Worm (Caenorhabditis elegans) whole organism, young adult: ENCODE data around the gene ldb-1.

ENCODE experiments used
- B0019.2 ChIP-seq: fragments of 200-800 bp; sonication (Bioruptor generic); conservative IDR thresholded peaks from 2 replicates; pipeline ENCODE4 v1.3.6; 2022; ENCODE audit warnings: missing genetic modification reagents, missing genetic modification characterization, missing compliant biosample characterization
- B0035.1 ChIP-seq: sonication (generic microtip); optimal IDR thresholded peaks from 2 replicates; lab custom pipeline; 2016; ENCODE audit warnings: missing genetic modification characterization, mild to moderate bottlenecking, missing compliant biosample characterization, missing genotype, missing genetic modification reagents
- C17E4.6 ChIP-seq: fragments of 200-800 bp; sonication (Bioruptor generic); IDR thresholded peaks from 2 replicates; pipeline ENCODE4 v1.3.6; 2022; ENCODE audit warnings: missing genetic modification reagents, missing genetic modification characterization, missing compliant biosample characterization
- F10E7.11 ChIP-seq: sonication (generic microtip); optimal IDR thresholded peaks from 2 replicates; lab custom pipeline; 2017; ENCODE audit warnings: mild to moderate bottlenecking, missing genetic modification characterization, moderate library complexity, missing compliant biosample characterization
- ceh-100 ChIP-seq: fragments of 200-800 bp; sonication (Bioruptor generic); IDR thresholded peaks from 2 replicates; pipeline ENCODE4 v1.3.6; 2022; ENCODE audit warnings: missing genetic modification reagents, missing genetic modification characterization, missing compliant biosample characterization
- ceh-79 ChIP-seq: sonication (generic microtip); optimal IDR thresholded peaks from 2 replicates; lab custom pipeline; 2017; ENCODE audit warnings: mild to moderate bottlenecking, missing genetic modification characterization, missing compliant biosample characterization
- die-1 ChIP-seq: sonication (generic microtip); optimal IDR thresholded peaks from 2 replicates; lab custom pipeline; 2016; ENCODE audit warnings: missing genotype, mild to moderate bottlenecking, missing genetic modification characterization, missing compliant biosample characterization
- dpl-1 ChIP-seq: fragments of 150-350 bp; optimal IDR thresholded peaks from 2 replicates; lab custom pipeline; 2014; ENCODE audit warnings: missing biosample characterization, missing genetic modification reagents, missing genetic modification characterization
- efl-1 ChIP-seq: fragments of 150-350 bp; optimal IDR thresholded peaks from 2 replicates; lab custom pipeline; 2014; ENCODE audit warnings: missing biosample characterization, missing genetic modification reagents, missing genetic modification characterization
- madf-3 ChIP-seq: fragments of 200-800 bp; sonication (Bioruptor generic); IDR thresholded peaks from 2 replicates; pipeline ENCODE4 v1.3.6; 2022; ENCODE audit warnings: missing genetic modification reagents, missing genetic modification characterization, missing compliant biosample characterization
- nhr-120 ChIP-seq: fragments of 200-800 bp; sonication (Bioruptor generic); IDR thresholded peaks from 2 replicates; pipeline ENCODE4 v1.3.6; 2022; ENCODE audit warnings: missing genetic modification characterization, missing compliant biosample characterization
- unc-130 ChIP-seq: sonication (generic microtip); optimal IDR thresholded peaks from 2 replicates; lab custom pipeline; 2016; ENCODE audit warnings: missing genetic modification reagents, missing genetic modification characterization, missing compliant biosample characterization

- TF ChIP-seq ceh-79 (tag; lab: Kevin White, UChicago) (no peak), nhr-120 (no peak), madf-3 (GFP tag; lab: Robert Waterston, UW) (no peak), F10E7.11 (tag; lab: Kevin White, UChicago) (no peak), C17E4.6 (no peak), B0035.1 (tag; lab: Kevin White, UChicago) (no peak), ceh-100 (GFP tag; lab: Robert Waterston, UW) (no peak), dpl-1 (no peak), die-1 (tag; lab: Kevin White, UChicago) (no peak), efl-1 (GFP tag; lab: Kevin White, UChicago) (no peak), unc-130 (no peak), B0019.2 (no peak)
Measured at ce11 chrX:11034430-11035117, 5.9 kb downstream of the ldb-1 start.
